Worm (Caenorhabditis elegans) whole organism, L4/young adult: ENCODE results near the gene F28C6.9.

Experiments used
- W03F9.2 ChIP-seq: fragments of 150-350 bp; optimal IDR thresholded peaks from 2 replicates; lab custom pipeline; 2014; ENCODE audit warnings: missing biosample characterization, missing genetic modification characterization
- dao-5 ChIP-seq: sonication (generic microtip); optimal IDR thresholded peaks from 2 replicates; lab custom pipeline; 2016; ENCODE audit warnings: missing genotype, missing genetic modification characterization, moderate library complexity, missing compliant biosample characterization
- him-1 ChIP-seq: sonication (generic microtip); optimal IDR thresholded peaks from 2 replicates; lab custom pipeline; 2016; ENCODE audit warnings: missing genotype, missing genetic modification reagents, missing genetic modification characterization, missing compliant biosample characterization

Gene F28C6.9

DNA sequence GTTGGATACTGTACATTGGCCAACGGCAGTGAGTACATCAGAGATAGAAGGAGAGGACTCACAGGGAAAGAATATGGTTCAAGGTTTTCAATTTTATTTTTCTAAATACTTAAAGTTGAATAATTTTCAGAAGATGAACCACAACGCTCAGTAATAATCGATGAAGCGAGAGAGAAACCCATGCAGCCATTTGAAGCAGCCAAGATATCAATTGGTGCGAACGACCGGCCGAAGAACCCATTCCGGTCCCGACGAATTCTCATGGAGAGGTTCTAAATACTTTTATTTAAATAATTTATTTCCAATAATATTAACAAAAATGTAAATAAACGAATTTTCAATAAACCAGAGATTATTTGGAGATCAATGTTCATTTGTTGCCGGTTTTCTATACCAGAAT lies 9.8 kb downstream of the F28C6.9 start, which contains the start of gene pigg-1:
TSS of gene pigg-1 (minus strand) at position 101 of the 400 bp plus-strand sequence.
- no peak for TF ChIP-seq dao-5

DNA sequence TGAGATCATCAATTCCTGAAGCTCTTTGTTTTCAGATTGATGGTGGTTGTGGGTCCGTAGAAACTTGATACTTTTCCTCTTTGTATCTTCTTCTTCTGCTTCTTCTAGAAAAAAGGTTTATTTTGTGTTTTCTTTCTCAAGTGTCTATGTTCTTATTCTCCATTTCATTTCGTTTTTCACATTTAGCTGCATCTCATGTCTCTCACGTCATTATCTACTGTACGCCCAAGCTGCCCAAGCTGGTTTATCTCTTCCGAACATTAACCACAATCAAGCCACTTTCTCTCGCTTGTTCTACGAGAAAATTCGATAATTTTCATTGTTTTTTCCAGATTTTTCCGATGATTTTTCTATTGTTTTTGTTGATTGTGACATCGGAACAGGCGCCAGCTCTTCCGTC lies 10.8 kb downstream of the F28C6.9 start, which contains the start of gene F28C6.5:
TSS of gene F28C6.5 (plus strand) at position 301 of the 400 bp plus-strand sequence.
- no peak for TF ChIP-seq him-1 (tag; lab: Kevin White, UChicago)
- no peak for TF ChIP-seq W03F9.2 (tag; lab: Kevin White, UChicago)
- TF ChIP-seq dao-5 = no peak

DNA sequence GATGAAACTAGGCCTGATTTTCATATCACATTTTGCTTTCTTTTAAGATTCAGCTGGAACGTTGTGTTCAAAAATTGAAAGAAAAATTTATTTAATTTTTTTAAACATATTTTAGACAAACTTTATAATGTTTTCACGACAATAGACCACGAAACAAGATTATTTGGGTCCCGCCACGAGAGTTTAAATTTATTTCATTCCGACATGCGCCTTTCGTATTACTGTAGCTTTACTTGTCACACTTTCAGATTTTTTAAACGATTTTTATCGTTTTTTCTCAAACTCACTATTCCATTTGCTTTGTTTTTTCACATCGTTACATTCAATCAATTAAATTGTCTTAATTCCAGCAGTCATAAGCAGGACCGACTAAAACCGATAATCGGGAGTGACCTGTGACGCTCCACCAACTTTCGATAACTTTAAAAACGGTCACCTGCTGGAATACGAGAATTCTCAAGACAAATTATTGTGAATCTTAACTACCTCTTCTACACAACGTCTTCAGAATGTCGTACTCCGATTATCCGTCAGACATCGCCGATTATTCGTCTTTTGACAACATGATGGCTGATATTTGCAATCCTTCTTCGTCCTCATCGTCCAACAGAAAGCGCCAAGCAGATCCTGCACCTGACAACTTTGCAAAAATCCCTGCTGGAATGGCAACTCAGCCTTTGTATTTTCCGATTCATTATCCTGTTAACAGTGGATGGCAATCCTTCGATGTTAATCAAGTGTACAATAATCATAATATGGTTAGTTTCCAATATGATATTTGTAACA lies 16.0 kb downstream of the F28C6.9 start, which contains the start of gene aptf-3:
TSS of gene aptf-3 (plus strand) at position 351 of the 786 bp plus-strand sequence.
- TF ChIP-seq him-1 (tag; lab: Kevin White, UChicago) (no peak), W03F9.2 (tag; lab: Kevin White, UChicago) (no peak), dao-5 (no peak)

DNA sequence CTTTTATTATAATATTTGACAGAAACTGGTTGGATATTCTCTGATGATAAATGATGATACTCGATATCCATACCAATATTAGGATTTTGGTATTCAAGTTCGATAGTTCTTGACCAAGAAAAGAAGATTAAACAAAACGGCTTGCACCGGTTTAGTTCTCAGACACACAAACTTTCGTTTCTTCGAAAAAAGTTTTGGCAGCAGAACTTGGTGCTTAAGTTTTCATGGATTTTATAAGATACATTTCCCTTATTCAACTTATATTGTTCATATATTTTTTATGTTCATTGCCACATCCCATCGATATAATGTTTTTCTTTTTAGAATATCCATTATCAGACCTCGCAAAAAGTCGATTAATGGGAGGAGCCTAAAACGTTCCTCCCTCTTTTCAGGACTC lies 19.3 kb downstream of the F28C6.9 start, which contains the start of gene aptf-4:
TSS of gene aptf-4 (plus strand) at position 301 of the 400 bp plus-strand sequence.
- TF ChIP-seq dao-5 (no peak), W03F9.2 (tag; lab: Kevin White, UChicago) (no peak), him-1 (tag; lab: Kevin White, UChicago) (no peak)

DNA sequence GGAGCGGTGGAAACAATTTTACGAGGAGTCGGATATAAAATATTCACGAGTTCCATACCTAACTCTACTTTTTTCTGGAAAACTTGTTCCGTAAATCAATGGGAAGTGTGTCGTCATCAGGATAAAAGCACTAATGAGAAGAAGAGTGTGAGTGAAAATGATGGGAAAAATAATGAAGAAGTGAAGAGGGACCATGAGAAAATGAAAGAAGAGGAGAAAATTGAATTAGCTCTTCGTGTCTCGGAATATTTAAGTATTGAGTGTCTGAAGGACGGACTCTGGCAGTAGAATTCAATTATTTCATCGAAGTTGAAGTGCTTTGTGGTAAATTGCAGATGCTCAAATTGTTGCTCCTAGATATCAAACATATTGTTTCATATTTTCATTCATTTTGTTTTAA lies 20.8 kb downstream of the F28C6.9 start:
- TF ChIP-seq W03F9.2 (tag; lab: Kevin White, UChicago) = no peak
- TF ChIP-seq him-1 (tag; lab: Kevin White, UChicago) = no peak
- no peak for TF ChIP-seq dao-5

DNA sequence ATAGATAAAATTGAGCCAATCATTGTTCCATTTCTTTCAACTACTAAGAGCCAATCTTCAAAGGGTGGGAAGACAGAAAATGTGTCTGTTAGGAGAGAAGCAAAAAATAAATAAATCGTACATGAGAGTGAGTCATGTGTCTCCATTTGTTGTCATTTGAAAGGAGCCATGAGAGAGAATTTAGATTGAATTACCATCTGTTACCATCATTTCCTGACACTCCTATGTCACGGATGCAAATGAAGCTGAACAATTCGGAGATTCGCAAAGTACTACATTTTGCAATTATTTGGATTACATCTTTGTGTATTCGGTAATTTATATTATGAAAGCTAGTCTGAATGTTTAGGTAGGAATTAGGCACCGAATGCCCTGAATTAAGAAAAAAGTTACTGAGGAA lies 21.5 kb downstream of the F28C6.9 start:
- TF ChIP-seq W03F9.2 (tag; lab: Kevin White, UChicago) (no peak), dao-5 (no peak), him-1 (tag; lab: Kevin White, UChicago) (no peak)

DNA sequence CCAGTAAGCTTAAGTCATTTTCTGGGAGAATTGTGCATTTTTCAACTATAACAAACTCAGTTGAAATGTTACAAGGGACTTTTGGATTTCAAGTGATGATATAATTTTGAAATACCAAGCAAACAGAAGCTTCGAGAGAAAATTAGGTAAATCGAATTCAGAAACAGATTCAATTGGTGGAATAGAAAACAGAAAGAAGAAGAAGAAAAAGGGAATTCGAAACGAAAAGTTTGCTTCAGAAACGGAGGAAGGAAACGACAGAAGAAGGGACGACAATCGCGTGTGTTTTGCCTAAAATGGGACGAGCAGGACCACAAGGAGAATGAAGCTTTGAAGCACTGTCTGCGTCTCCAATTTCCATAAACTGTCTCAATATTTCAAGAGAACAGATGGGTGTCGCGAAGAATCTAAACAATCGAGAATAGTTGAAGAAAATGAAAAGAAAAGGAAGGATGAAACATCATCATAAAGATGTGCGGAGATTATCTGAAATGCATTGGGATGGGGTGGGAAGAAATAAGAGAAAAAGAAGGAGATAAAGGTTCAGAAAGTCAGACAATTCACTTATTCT lies 22.2 kb downstream of the F28C6.9 start:
- TF ChIP-seq dao-5 = no peak

DNA sequence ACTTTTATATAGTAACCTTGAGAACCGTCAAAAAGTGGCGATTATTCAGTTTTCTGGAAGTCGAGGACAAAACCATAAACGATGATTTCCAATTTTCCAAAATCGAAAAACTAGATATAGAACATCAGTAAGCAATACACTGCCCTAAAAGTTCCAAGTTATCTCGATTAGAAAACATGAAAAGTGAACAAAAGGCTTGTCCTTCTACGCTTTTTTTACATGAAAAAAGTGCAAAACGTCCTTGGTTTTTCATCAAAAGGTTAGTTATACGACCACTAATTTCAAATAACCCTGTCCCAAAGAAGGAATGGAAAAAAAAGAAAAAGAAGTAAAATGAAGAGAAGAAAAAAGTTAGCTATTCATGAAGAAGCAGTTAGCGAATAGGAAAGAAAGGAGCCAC lies 24.1 kb downstream of the F28C6.9 start:
- TF ChIP-seq dao-5 (no peak), him-1 (tag; lab: Kevin White, UChicago) (no peak), W03F9.2 (tag; lab: Kevin White, UChicago) (no peak)

DNA sequence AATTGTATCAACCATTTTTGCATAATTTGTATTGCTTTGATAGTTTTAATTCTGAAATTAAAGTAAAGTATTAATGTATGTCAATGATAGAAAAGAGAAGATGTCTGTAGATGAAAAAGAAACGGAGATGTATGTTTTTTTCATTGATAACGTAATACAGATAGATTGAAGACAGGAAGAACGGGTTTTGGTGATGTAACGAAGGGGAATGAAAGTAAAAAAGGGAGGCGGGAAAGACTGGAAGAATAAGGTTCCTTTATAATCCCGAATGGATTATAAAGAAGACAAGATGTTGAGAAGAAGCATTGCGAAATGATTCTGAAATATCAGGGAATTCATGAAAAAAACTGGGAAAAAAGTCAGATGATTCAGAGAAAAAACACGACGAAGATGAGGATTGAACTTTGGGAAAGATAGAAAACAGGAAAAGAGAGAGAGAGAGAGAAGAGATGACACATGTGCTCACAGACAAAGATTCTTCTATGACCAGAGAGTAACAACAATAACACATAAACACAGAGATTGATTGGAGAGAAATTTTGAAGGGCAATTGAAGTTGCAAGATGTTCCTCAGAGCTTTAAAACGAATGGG lies 24.9 kb downstream of the F28C6.9 start, which contains the start of gene F54C9.11:
TSS of gene F54C9.11 (minus strand) at position 51 of the 592 bp plus-strand sequence.
- TF ChIP-seq W03F9.2 (tag; lab: Kevin White, UChicago) = no peak
- TF ChIP-seq him-1 (tag; lab: Kevin White, UChicago) = no peak
- no peak for TF ChIP-seq dao-5

DNA sequence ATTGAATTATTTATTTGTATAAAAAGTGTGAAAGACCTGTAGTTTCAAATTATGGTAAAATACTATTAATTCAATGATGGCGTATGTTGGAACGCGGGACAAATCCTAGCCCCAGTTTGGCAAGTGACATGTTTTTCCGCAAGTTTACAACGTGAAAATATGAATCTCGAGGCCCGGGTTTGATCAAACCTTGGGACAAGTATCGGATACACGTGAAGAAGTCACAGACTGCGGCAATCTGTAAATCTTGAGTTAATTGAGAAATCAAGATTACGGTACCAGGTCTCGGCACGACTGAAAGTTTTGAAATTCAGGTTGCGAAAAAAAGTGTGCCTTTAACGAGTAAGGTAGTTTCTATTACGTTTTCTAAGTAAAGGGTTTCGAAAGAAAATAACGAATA lies 26.9 kb downstream of the F28C6.9 start:
- no peak for TF ChIP-seq dao-5
- TF ChIP-seq him-1 (tag; lab: Kevin White, UChicago) = no peak
- no peak for TF ChIP-seq W03F9.2 (tag; lab: Kevin White, UChicago)

DNA sequence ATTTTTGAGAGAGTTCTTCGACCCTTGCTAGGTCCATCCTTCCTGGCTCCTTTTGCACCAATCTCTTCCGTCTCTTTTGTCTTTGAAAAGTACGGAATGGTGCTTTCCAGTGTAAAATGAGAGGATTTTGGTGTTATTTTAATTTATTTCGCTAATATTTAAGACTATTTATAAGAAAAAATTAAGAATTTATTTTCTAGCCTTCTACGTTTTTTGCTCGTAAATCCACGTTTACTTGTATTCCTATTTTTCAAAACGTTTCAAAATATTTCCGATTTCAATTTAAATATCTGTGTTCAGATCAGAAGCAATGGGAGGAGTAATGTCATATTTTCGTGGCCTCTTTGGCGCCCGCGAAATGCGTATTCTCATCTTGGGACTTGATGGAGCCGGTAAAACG lies 28.3 kb downstream of the F28C6.9 start, which contains the start of gene arl-1:
TSS of gene arl-1 (plus strand) at position 301 of the 400 bp plus-strand sequence.
- TF ChIP-seq W03F9.2 (tag; lab: Kevin White, UChicago) = no peak
- TF ChIP-seq him-1 (tag; lab: Kevin White, UChicago) = no peak
- TF ChIP-seq dao-5 = no peak

DNA sequence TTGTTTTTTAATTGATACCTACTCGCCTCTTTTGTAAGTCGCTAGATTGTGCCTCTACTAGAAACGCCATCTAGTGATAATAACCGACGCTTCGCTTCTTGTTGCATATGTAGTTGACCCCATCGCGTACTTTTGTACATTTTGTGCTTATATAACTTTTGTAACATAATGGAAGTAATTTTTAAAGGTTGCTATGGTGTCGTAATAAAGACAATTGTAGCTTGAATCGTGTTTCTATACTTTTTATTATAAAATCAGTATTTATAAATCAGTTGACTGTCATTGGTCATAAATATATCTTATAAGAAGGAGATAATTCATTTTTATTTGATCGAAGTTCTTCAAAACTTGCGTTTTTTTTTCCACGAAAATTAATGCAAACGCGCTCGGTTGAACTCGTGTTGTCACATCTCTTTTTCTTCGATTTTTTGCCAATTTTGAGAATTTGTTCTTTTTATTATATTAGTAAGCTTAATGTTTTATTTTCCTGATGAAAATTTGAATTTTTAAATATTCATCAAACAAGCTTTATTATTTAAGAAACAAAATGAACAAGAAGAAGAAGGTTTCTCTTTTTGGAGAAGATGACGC lies 32.4 kb downstream of the F28C6.9 start, which contains the start of gene F54C9.9:
TSS of gene F54C9.9 (plus strand) at position 541 of the 591 bp plus-strand sequence.
- TF ChIP-seq dao-5 = no peak
- TF ChIP-seq him-1 (tag; lab: Kevin White, UChicago) = no peak
- no peak for TF ChIP-seq W03F9.2 (tag; lab: Kevin White, UChicago)

DNA sequence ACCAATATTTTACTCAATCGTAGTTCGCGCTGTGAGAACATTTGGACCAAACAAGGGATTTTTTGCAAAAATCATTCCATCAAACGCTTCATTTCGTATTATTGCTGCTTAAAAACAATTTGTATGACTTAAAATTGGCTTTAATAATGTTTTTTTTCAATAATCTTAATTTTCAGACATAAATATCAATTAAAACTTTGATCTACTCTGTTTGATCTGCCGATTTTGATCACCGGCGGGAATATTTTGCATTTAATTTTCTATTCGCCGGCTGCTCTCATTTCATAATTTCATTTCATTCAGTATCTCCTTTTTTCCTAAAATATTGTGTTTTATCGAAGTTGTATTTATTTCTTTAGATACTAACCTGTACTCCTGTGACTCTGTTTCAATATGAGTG lies 34.8 kb downstream of the F28C6.9 start, which contains the start of gene puf-5:
TSS of gene puf-5 (plus strand) at position 358 of the 400 bp plus-strand sequence.
- no peak for TF ChIP-seq him-1 (tag; lab: Kevin White, UChicago)
- TF ChIP-seq dao-5 = no peak
- TF ChIP-seq W03F9.2 (tag; lab: Kevin White, UChicago) = no peak
